Worm (Caenorhabditis elegans): Measurements from ENCODE around the gene ttbk-5.

ttbk-5 gene

DNA sequence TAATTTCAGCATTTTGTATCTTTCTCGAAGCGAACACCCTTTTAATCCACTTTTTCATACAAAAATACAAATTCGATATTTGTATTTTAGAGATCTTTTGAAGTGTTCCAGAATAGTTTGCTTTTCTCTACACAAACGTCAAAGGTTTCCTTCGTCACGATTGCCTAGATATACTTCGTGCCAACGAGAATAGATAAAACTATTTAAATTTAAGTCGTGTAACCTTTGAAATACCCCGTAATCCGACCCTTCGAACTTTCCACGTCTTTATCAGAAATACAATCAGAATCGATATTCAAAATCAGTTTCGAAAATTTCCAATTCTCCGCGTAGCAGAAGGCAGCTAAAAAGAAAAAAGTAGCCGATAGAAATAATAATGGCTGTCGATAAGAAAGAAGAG, at the start of gene ttbk-5:
TSS of gene ttbk-5 (plus strand) at position 301 of the 400 bp plus-strand sequence.
- no peak for TF ChIP-seq unc-62 (GFP tag; optimal IDR thresholded peaks at IDR 0.05)

ce11 chrIV:10040803-10041202, 49.7 kb upstream of the ttbk-5 start, which contains the start of gene dhs-31:
Gene dhs-31 (minus strand): TSS chrIV:10040903.
- no peak for TF ChIP-seq unc-62 (GFP tag; optimal IDR thresholded peaks at IDR 0.05)

DNA sequence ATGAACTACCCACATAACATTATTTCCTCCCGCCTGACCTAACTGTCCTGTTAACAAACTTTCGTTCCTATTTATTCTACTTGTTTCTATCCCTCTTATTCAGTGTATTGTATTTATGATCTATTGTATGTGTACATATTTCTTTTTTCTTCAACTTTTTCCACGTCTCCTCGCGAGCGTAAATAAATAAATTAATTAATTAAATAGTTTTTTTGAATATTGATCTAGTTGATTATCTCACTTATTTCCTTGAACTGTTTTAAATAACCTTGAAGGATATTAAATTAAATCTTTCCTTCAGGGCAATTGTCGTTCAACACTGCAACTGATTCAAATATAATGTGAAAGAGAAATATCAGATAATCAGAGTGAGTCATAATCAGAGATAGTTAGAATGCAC, 47.6 kb upstream of the ttbk-5 start, which contains the start of gene frk-1:
TSS of gene frk-1 (plus strand) at position 301 of the 400 bp plus-strand sequence.
- no peak for TF ChIP-seq unc-62 (GFP tag; optimal IDR thresholded peaks at IDR 0.05)

DNA sequence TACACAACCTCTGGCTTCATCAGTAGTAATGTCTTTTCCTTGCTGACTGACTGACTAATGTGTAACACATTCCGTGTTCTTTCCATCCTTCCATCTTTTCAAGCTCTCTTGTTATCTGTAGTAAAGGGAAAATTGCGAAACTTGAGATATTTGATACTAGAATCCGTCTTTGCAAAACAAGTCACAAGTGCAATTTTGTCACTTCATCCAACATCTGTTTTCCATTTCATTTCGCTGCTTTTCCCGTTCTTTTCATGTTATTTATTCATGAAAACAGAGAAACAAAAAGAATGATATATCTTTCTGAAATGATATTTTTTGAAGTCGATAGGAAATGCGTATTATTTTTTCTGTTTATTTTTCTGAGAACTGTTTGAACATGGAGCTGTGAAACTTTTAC, 44.5 kb upstream of the ttbk-5 start:
- TF ChIP-seq unc-62 (GFP tag; optimal IDR thresholded peaks at IDR 0.05) = no peak

DNA sequence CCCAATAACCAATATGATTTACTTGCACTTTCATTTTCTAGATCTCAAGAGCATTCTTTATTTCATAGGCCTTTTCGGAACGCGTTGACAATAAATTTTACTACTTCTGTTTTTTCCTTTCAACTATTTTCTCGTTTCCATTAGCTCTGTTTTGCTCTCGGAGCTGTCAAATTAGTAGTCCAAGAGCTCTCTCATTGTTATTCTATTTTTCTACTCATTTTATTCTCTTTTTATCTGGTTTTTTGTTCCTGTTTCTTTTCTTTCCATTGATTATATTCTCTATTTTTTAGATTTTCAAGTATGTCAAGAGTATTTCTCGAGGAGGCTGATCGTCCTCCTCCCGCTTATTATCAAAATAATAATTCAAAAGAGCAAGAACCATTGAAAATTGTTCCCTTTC, 43.4 kb upstream of the ttbk-5 start, which contains the start of gene T04B2.3:
TSS of gene T04B2.3 (plus strand) at position 301 of the 400 bp plus-strand sequence.
- TF ChIP-seq unc-62 (GFP tag; optimal IDR thresholded peaks at IDR 0.05) = no peak

DNA sequence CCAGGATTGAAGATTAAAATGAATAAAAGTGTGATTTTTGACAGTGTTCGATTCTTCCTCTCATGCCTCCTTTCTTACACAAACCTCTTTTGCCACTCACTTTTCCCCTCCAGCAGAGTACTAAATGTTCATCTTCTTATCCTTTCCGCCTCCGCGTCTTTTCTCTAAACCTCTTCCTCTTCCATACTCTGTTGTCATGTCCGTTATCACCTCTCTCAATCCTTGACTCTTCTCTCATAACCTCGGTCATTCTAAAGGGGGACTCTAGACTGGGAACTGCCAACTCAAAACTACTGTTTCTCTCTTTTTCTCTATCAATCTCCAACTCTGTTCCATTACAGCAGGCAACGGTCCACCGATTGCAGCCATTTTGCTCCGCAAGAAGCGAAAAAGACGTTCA, 42.2 kb upstream of the ttbk-5 start:
- no peak for TF ChIP-seq unc-62 (GFP tag; optimal IDR thresholded peaks at IDR 0.05)

DNA sequence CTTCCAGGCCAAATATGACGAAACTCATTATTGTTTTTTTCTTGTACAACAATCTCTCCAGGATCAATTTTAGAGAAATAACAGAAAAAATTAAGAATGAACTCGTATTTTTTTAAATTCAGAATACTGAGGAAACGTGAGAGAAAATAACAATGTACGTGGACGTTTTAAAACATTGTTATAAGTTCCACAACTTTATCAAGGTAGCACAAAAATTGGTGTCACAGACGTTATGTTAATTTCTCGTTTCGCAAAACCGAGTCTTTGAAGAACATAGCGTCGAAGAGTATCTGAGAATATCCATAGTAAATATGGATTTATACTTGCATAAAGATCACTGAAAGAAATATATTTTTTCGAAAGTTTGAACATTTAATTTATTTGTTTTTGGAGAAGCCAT, 39.4 kb upstream of the ttbk-5 start, which contains the start of gene T04B2.8:
TSS of gene T04B2.8 (minus strand) at position 101 of the 400 bp plus-strand sequence.
- no peak for TF ChIP-seq unc-62 (GFP tag; optimal IDR thresholded peaks at IDR 0.05)

DNA sequence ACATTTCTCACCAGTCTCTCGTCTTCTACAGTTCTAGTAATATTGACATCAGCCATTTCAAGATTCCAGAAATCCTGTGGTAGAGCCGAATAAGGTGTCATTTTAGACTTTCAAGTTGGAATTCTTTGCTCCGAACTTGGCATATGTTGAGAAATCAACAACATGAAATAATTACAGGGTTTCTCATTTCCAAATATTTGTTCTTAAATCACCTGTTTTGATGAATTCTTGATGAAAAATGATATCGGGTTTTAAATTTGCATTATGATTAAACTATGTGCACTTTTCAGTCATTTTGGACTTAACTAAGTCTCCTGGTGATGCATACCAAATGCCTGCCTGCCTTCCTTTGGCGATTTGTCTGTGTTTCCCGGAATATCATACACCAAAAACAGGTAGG, 36.9 kb upstream of the ttbk-5 start, which contains the start of gene srv-12:
TSS of gene srv-12 (minus strand) at position 101 of the 400 bp plus-strand sequence.
- TF ChIP-seq unc-62 (GFP tag; optimal IDR thresholded peaks at IDR 0.05) = no peak

ce11 chrIV:10056138-10056537, 34.3 kb upstream of the ttbk-5 start, which contains the start of gene T04B2.7:
Gene T04B2.7 (minus strand): TSS chrIV:10056238.
- no peak for TF ChIP-seq unc-62 (GFP tag; optimal IDR thresholded peaks at IDR 0.05)

ce11 chrIV:10059175-10059574, 31.3 kb upstream of the ttbk-5 start:
- no peak for TF ChIP-seq unc-62 (GFP tag; optimal IDR thresholded peaks at IDR 0.05)

DNA sequence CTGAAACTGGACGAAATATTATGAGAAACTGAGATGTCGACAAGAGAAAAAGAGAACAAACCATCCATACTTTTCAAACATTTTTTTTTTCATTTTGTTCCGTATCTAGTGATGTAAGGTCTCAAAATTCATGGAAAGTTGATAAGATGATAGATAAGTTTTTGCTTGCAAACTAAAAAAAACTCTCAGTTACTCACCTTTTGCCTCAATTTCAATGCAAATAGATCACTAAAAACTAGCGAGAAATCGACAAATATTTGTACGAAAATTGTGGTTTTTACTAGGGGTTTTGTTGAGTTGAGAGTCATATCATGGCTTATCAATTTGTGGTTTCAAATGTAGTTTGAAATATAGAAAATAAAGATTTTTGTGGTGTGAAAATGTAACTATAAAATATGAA, 29.7 kb upstream of the ttbk-5 start:
- no peak for TF ChIP-seq unc-62 (GFP tag; optimal IDR thresholded peaks at IDR 0.05)

DNA sequence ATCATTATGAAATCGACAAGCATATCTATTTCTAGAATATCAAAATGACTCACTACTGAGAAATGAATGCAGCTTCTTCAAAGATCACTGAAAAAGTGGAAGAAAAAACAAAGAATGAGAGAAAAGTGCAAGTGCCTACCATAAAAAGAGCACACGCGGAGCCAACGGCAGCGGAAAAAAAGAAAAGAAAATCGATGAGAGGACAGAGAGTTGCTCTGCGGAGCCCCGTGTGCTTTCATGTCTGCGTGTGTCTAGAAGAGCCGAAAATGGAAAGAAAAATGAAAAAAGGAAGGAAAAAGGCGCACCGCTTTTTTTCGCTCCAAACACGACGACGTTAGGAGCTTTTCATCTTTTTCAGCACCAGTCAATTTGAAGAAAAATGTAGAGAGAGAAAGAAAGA, 27.7 kb upstream of the ttbk-5 start, which contains the start of gene ipla-7:
TSS of gene ipla-7 (minus strand) at position 122 of the 400 bp plus-strand sequence.
- TF ChIP-seq unc-62 (GFP tag; optimal IDR thresholded peaks at IDR 0.05) = no peak

ce11 chrIV:10063941-10064340, 26.5 kb upstream of the ttbk-5 start:
- no peak for TF ChIP-seq unc-62 (GFP tag; optimal IDR thresholded peaks at IDR 0.05)

ce11 chrIV:10065159-10065558, 25.3 kb upstream of the ttbk-5 start:
- no peak for TF ChIP-seq unc-62 (GFP tag; optimal IDR thresholded peaks at IDR 0.05)

DNA sequence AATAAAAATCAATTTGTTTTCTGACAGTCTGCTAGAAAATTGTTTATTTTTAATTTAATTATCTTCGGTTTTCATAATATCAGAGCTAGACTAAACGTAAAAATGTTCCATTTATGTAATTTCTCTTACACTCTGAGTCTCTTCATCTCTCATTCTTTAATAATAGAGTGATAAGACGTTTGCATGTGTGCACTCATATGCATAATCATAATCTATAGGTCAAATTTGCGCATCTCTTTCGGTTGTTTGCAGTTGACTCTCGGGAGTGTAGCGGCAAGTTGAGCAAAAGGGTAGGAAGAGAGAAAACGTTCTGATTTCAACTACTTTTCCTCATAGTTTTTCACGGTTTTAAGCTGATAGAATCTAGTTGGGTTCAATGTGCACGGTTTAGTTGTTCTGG, 24.0 kb upstream of the ttbk-5 start:
- TF ChIP-seq unc-62 (GFP tag; optimal IDR thresholded peaks at IDR 0.05) = no peak

- TF ChIP-seq unc-62 (GFP tag; optimal IDR thresholded peaks at IDR 0.05) = no peak
These were observed 22.9 kb upstream of the ttbk-5 start, which contains the start of gene cwn-2 for ce11 chrIV:10067541-10067940. Gene cwn-2 (plus strand): TSS chrIV:10067816.

- TF ChIP-seq unc-62 (GFP tag; optimal IDR thresholded peaks at IDR 0.05) = no peak
These were observed 22.2 kb upstream of the ttbk-5 start for ce11 chrIV:10068266-10068665.

- TF ChIP-seq unc-62 (GFP tag; optimal IDR thresholded peaks at IDR 0.05) = no peak
These were observed 17.9 kb upstream of the ttbk-5 start, which contains the start of gene W01B6.3 for ce11 chrIV:10072527-10072926. Gene W01B6.3 (minus strand): TSS chrIV:10072627.

Data from whole organism, dauer.